Fruit fly (Drosophila melanogaster) whole organism, embryonic: ENCODE results near the gene Svil.
A peak's percentile ranks its signal among the peaks of the same experiment; 100 is the strongest.

ENCODE experiments used
- B-H1 ChIP-seq: fragments of 200-800 bp; sonication (Bioruptor generic); IDR thresholded peaks from 3 replicates; pipeline ENCODE4 v1.3.6; 2022; ENCODE audit warnings: missing biosample characterization, missing genetic modification characterization
- CG10431 ChIP-seq: fragments of 200-800 bp; sonication (Bioruptor generic); optimal IDR thresholded peaks from 3 replicates; lab custom pipeline; 2018; ENCODE audit warnings: missing biosample characterization, mild to moderate bottlenecking, missing genetic modification characterization
- CG14860 ChIP-seq: fragments of 200-800 bp; sonication (Bioruptor generic); IDR thresholded peaks from 3 replicates; pipeline ENCODE4 v1.3.6; 2022; ENCODE audit warnings: missing biosample characterization, missing genetic modification characterization; ENCODE audit not compliant: partially characterized antibody
- CG14965 ChIP-seq: fragments of 200-800 bp; sonication (Bioruptor generic); optimal IDR thresholded peaks from 2 replicates; lab custom pipeline; 2016; ENCODE audit warnings: missing biosample characterization, missing genetic modification characterization, borderline replicate concordance
- CG15479 ChIP-seq: fragments of 200-800 bp; sonication (Bioruptor generic); optimal IDR thresholded peaks from 3 replicates; lab custom pipeline; 2019; ENCODE audit warnings: missing biosample characterization, mild to moderate bottlenecking, missing genetic modification characterization, moderate library complexity
- CG17802 ChIP-seq: fragments of 200-800 bp; sonication (Bioruptor generic); optimal IDR thresholded peaks from 2 replicates; lab custom pipeline; 2018; ENCODE audit warnings: missing biosample characterization, mild to moderate bottlenecking, missing genetic modification characterization, moderate library complexity
- CG34376 ChIP-seq: fragments of 200-800 bp; sonication (Bioruptor generic); optimal IDR thresholded peaks from 2 replicates; lab custom pipeline; 2018; ENCODE audit warnings: missing biosample characterization, mild to moderate bottlenecking, missing genetic modification characterization
- CG4820 ChIP-seq: fragments of 200-800 bp; sonication (Bioruptor generic); optimal IDR thresholded peaks from 3 replicates; lab custom pipeline; 2016; ENCODE audit warnings: missing biosample characterization, missing genetic modification characterization
- CG5180 ChIP-seq: fragments of 200-800 bp; sonication (Bioruptor generic); optimal IDR thresholded peaks from 3 replicates; lab custom pipeline; 2017; ENCODE audit warnings: missing biosample characterization, missing genetic modification characterization, mild to moderate bottlenecking, moderate library complexity, missing genetic modification reagents
- CG6689 ChIP-seq: fragments of 200-800 bp; sonication (Bioruptor generic); IDR thresholded peaks from 2 replicates; pipeline ENCODE4 v1.3.6; 2022; ENCODE audit warnings: missing biosample characterization, missing genetic modification characterization
- CG7372 ChIP-seq: fragments of 200-800 bp; sonication (Bioruptor generic); IDR thresholded peaks from 2 replicates; pipeline ENCODE4 v1.3.6; 2022; ENCODE audit warnings: missing biosample characterization, missing genetic modification characterization
- CG7963 ChIP-seq: fragments of 200-800 bp; sonication (Bioruptor generic); IDR thresholded peaks from 3 replicates; pipeline ENCODE4 v1.3.6; 2022; ENCODE audit warnings: missing biosample characterization, missing genetic modification characterization; ENCODE audit not compliant: partially characterized antibody
- CG8290 ChIP-seq, 3 experiments: fragments of 200-800 bp; sonication (Bioruptor generic); optimal IDR thresholded peaks; 2 replicates each; lab custom pipeline; 2016 to 2019; ENCODE audit warnings: missing biosample characterization in 3 of 3, missing genetic modification characterization in 3 of 3, mild to moderate bottlenecking in 2 of 3, moderate library complexity in 1 of 3
- CG8359 ChIP-seq: fragments of 200-800 bp; sonication (Bioruptor generic); optimal IDR thresholded peaks from 2 replicates; lab custom pipeline; 2017; ENCODE audit warnings: missing biosample characterization, mild to moderate bottlenecking, missing genetic modification characterization, borderline replicate concordance
- CG8388 ChIP-seq: fragments of 200-800 bp; sonication (Bioruptor generic); optimal IDR thresholded peaks from 2 replicates; lab custom pipeline; 2019; ENCODE audit warnings: missing biosample characterization, mild to moderate bottlenecking, missing genetic modification characterization, moderate library complexity
- CG9876 ChIP-seq: fragments of 200-800 bp; sonication (Bioruptor generic); optimal IDR thresholded peaks from 2 replicates; lab custom pipeline; 2016; ENCODE audit warnings: missing biosample characterization, missing genetic modification characterization
- Dll ChIP-seq: fragments of 200-800 bp; sonication (Bioruptor generic); IDR thresholded peaks from 4 replicates; pipeline ENCODE4 v1.3.6; 2022; ENCODE audit warnings: missing biosample characterization, missing genetic modification characterization; ENCODE audit not compliant: partially characterized antibody
- Doc2 ChIP-seq: fragments of 200-800 bp; sonication (Bioruptor generic); IDR thresholded peaks from 2 replicates; pipeline ENCODE4 v1.3.6; 2022; ENCODE audit warnings: missing biosample characterization, missing genetic modification characterization
- Drgx ChIP-seq: fragments of 200-800 bp; sonication (Bioruptor generic); IDR thresholded peaks from 2 replicates; pipeline ENCODE4 v1.3.6; 2022; ENCODE audit warnings: missing biosample characterization, missing genetic modification characterization
- Elba2 ChIP-seq: fragments of 200-800 bp; sonication (Bioruptor generic); optimal IDR thresholded peaks from 3 replicates; lab custom pipeline; 2016; ENCODE audit warnings: missing biosample characterization, missing genetic modification characterization
- HLHmδ ChIP-seq: fragments of 200-800 bp; sonication (Bioruptor generic); optimal IDR thresholded peaks from 2 replicates; lab custom pipeline; 2018; ENCODE audit warnings: missing biosample characterization, mild to moderate bottlenecking, missing genetic modification characterization, moderate library complexity
- Hsf ChIP-seq: fragments of 200-800 bp; sonication (Bioruptor generic); optimal IDR thresholded peaks from 3 replicates; lab custom pipeline; 2016; ENCODE audit warnings: missing biosample characterization, missing genetic modification characterization
- Jarid2 ChIP-seq: fragments of 200-800 bp; sonication (Bioruptor generic); optimal IDR thresholded peaks from 3 replicates; lab custom pipeline; 2017; ENCODE audit warnings: mild to moderate bottlenecking, missing biosample characterization, missing genetic modification reagents, missing genetic modification characterization
- Lpt ChIP-seq: fragments of >200 bp; optimal IDR thresholded peaks from 2 replicates; lab custom pipeline; 2018; ENCODE audit warnings: missing biosample characterization, missing genetic modification characterization
- MESR4 ChIP-seq: fragments of 200-800 bp; sonication (Bioruptor generic); optimal IDR thresholded peaks from 2 replicates; lab custom pipeline; 2018; ENCODE audit warnings: missing biosample characterization, mild to moderate bottlenecking, missing genetic modification characterization, moderate library complexity
- MTF-1 ChIP-seq: fragments of 200-800 bp; sonication (Bioruptor generic); optimal IDR thresholded peaks from 2 replicates; lab custom pipeline; 2018; ENCODE audit warnings: missing biosample characterization, mild to moderate bottlenecking, missing genetic modification characterization, borderline replicate concordance
- Oaz ChIP-seq: fragments of 200-800 bp; sonication (Bioruptor generic); IDR thresholded peaks from 2 replicates; pipeline ENCODE4 v1.3.6; 2022; ENCODE audit warnings: missing biosample characterization, missing genetic modification characterization
- Pdp1 ChIP-seq, 2 experiments: fragments of 200-800 bp; sonication (Bioruptor generic); optimal IDR thresholded peaks; 3 replicates each; lab custom pipeline; 2016; ENCODE audit warnings: missing biosample characterization in 2 of 2, missing genetic modification characterization in 2 of 2, mild to moderate bottlenecking in 1 of 2, moderate library complexity in 1 of 2
- Spps ChIP-seq: fragments of 200-800 bp; sonication (Bioruptor generic); optimal IDR thresholded peaks from 2 replicates; lab custom pipeline; 2018; ENCODE audit warnings: missing biosample characterization, mild to moderate bottlenecking, missing genetic modification characterization
- YL-1 ChIP-seq: fragments of 200-800 bp; sonication (Bioruptor generic); optimal IDR thresholded peaks from 3 replicates; lab custom pipeline; 2017; ENCODE audit warnings: missing biosample characterization, mild to moderate bottlenecking, missing genetic modification characterization
- bsh ChIP-seq, 2 experiments: fragments of 200-800 bp; sonication (Bioruptor generic); optimal IDR thresholded peaks; 2 replicates each; lab custom pipeline; 2017 to 2018; ENCODE audit warnings: mild to moderate bottlenecking in 2 of 2, missing biosample characterization in 2 of 2, missing genetic modification characterization in 2 of 2, moderate library complexity in 1 of 2
- crol ChIP-seq: fragments of 200-800 bp; sonication (Bioruptor generic); IDR thresholded peaks from 2 replicates; pipeline ENCODE4 v1.3.6; 2022; ENCODE audit warnings: missing biosample characterization, missing genetic modification characterization
- gce ChIP-seq: fragments of 200-800 bp; sonication (Bioruptor generic); IDR thresholded peaks from 3 replicates; pipeline ENCODE4 v1.3.6; 2022; ENCODE audit warnings: missing biosample characterization, missing genetic modification characterization
- lmd ChIP-seq: fragments of 200-800 bp; sonication (Bioruptor generic); IDR thresholded peaks from 2 replicates; pipeline ENCODE4 v1.3.6; 2022; ENCODE audit warnings: missing biosample characterization, missing genetic modification characterization
- lola ChIP-seq, 3 experiments: fragments of >200 bp in 2 of 3; fragments of 200-800 bp in 1 of 3; sonication (Bioruptor generic) in 1 of 3; optimal IDR thresholded peaks; 2 replicates each; lab custom pipeline; 2017 to 2019; ENCODE audit warnings: missing biosample characterization in 3 of 3, missing genetic modification characterization in 3 of 3, mild to moderate bottlenecking in 1 of 3, moderate library complexity in 1 of 3
- mld ChIP-seq: fragments of 200-800 bp; sonication (Bioruptor generic); IDR thresholded peaks from 3 replicates; pipeline ENCODE4 v1.3.6; 2022; ENCODE audit warnings: missing biosample characterization, missing genetic modification characterization; ENCODE audit not compliant: partially characterized antibody
- oc ChIP-seq: fragments of 200-800 bp; sonication (Bioruptor generic); optimal IDR thresholded peaks from 2 replicates; lab custom pipeline; 2018; ENCODE audit warnings: missing biosample characterization, mild to moderate bottlenecking, missing genetic modification characterization, moderate library complexity
- odd ChIP-seq: fragments of 200-800 bp; sonication (Bioruptor generic); optimal IDR thresholded peaks from 2 replicates; lab custom pipeline; 2017; ENCODE audit warnings: missing biosample characterization, mild to moderate bottlenecking, missing genetic modification characterization
- org-1 ChIP-seq: fragments of 200-800 bp; sonication (Bioruptor generic); optimal IDR thresholded peaks from 2 replicates; lab custom pipeline; 2017; ENCODE audit warnings: missing biosample characterization, missing genetic modification characterization
- otp ChIP-seq: fragments of 200-800 bp; sonication (Bioruptor generic); IDR thresholded peaks from 3 replicates; pipeline ENCODE4, ENCODE4 v1.3.6; 2022; ENCODE audit warnings: missing biosample characterization, missing genetic modification characterization
- pb ChIP-seq: fragments of 200-800 bp; sonication (Bioruptor generic); optimal IDR thresholded peaks from 3 replicates; lab custom pipeline; 2016; ENCODE audit warnings: missing biosample characterization, missing genetic modification characterization
- phol ChIP-seq: fragments of 200-800 bp; sonication (Bioruptor generic); optimal IDR thresholded peaks from 3 replicates; lab custom pipeline; 2018; ENCODE audit warnings: missing biosample characterization, mild to moderate bottlenecking, missing genetic modification characterization, moderate library complexity
- pros ChIP-seq: fragments of 200-800 bp; sonication (Bioruptor generic); optimal IDR thresholded peaks from 3 replicates; lab custom pipeline; 2019; ENCODE audit warnings: missing biosample characterization, mild to moderate bottlenecking, missing genetic modification characterization, moderate library complexity
- sqz ChIP-seq: fragments of 200-800 bp; sonication (Bioruptor generic); optimal IDR thresholded peaks from 3 replicates; lab custom pipeline; 2018; ENCODE audit warnings: missing biosample characterization, mild to moderate bottlenecking, missing genetic modification characterization
- sr ChIP-seq: fragments of 200-800 bp; sonication (Bioruptor generic); IDR thresholded peaks from 3 replicates; pipeline ENCODE4 v1.3.6; 2022; ENCODE audit warnings: missing biosample characterization, missing genetic modification characterization
- vvl ChIP-seq: fragments of 200-800 bp; sonication (Bioruptor generic); IDR thresholded peaks from 2 replicates; pipeline ENCODE4 v1.3.6; 2022; ENCODE audit warnings: missing biosample characterization, missing genetic modification characterization
- wor ChIP-seq: fragments of 200-800 bp; sonication (Bioruptor generic); IDR thresholded peaks from 2 replicates; pipeline ENCODE4 v1.3.6; 2022; ENCODE audit warnings: missing biosample characterization, missing genetic modification characterization
- z ChIP-seq: fragments of 200-800 bp; sonication (Bioruptor generic); IDR thresholded peaks from 3 replicates; pipeline ENCODE4 v1.3.6; 2022; ENCODE audit warnings: missing biosample characterization, missing genetic modification characterization

Svil gene

DNA sequence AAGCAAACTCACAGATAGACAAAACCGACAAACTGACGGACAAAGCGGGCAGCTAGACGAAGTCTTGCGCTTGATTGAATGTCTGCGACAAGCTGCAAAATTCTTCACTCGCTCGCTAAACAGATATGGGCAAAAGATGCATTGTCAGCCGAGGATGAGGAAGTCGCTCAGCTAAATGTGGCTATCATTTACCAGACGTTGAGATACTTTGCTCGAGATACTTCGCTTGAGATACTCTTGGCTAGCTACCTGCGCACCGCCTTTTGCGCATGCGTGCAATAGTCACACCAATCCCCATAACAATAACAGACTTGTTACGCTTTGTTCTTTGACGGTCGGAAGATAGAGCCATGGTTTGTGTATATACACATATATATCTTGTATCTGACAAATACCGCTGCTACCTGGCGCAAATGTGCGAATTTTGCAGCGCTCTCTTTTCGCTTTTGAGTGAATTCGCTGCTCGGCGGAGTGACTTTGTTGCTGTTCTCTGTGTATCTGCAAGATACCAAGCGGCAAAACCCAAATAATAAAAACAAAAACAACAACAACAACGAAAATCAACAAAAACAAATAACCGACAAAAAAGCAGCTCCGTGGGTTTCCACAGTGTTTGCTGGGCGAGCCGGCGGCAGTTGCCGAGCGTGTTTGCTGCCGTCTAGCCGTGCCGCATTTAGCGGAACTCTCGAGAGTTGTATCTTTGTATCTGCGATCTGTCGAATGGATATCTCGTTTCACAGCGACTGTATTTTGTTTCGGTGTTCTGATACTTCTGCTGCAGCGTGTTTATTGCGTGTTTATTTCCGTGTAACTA is 61.4 kb downstream of the Svil start (continued):
- TF ChIP-seq wor (GFP tag; lab: Robert Waterston, UW) = no peak
- no peak for TF ChIP-seq Doc2 (GFP tag; lab: Robert Waterston, UW)
- no peak for TF ChIP-seq MTF-1 (GFP tag; lab: Kevin White, UChicago)
- TF ChIP-seq sqz (GFP tag; lab: Kevin White, UChicago) = peak; percentile 39
- TF ChIP-seq bsh (GFP tag; optimal IDR thresholded peaks at IDR 0.05; lab: Kevin White, UChicago) = no peak
- TF ChIP-seq Drgx (GFP tag; lab: Robert Waterston, UW) = 0 out of 2 replicates have a peak, but pooled peaks have one; percentile 23
- no peak for TF ChIP-seq Lpt (GFP tag; lab: Kevin White, UChicago)
- no peak for TF ChIP-seq lola (GFP tag; optimal IDR thresholded peaks at IDR 0.05; lab: Kevin White, UChicago)
- TF ChIP-seq crol (GFP tag; lab: Robert Waterston, UW) = no peak
- no peak for TF ChIP-seq CG14860 (GFP tag; lab: Robert Waterston, UW)
- TF ChIP-seq odd = peak; percentile 23
- no peak for TF ChIP-seq gce (GFP tag; lab: Robert Waterston, UW)
- peak; percentile 45 for TF ChIP-seq Jarid2 (GFP tag; lab: Kevin White, UChicago)
- TF ChIP-seq CG6689 (GFP tag; lab: Robert Waterston, UW) = no peak
- TF ChIP-seq pb = no peak
- TF ChIP-seq CG7963 = no peak
- TF ChIP-seq Spps (tag; lab: Kevin White, UChicago) = no peak
- no peak for TF ChIP-seq CG5180 (GFP tag; lab: Kevin White, UChicago)
- peak; percentile 100 for TF ChIP-seq CG15479 (GFP tag; lab: Kevin White, UChicago)
- no peak for TF ChIP-seq Dll
- TF ChIP-seq Pdp1 (GFP tag; optimal IDR thresholded peaks at IDR 0.05; lab: Kevin White, UChicago) = no peak
- TF ChIP-seq HLHmδ (GFP tag; lab: Kevin White, UChicago) = no peak
- TF ChIP-seq vvl (GFP tag; lab: Robert Waterston, UW) = peak; percentile 6; the same call in 1 of the 2 replicates
- no peak for TF ChIP-seq CG4820 (GFP tag; lab: Kevin White, UChicago)
- TF ChIP-seq CG8388 = no peak
- no peak for TF ChIP-seq CG10431 (GFP tag; lab: Kevin White, UChicago)
- TF ChIP-seq YL-1 (GFP tag; lab: Kevin White, UChicago) = no peak
- peak; percentile 81 for TF ChIP-seq pros
- TF ChIP-seq CG7372 (GFP tag; lab: Robert Waterston, UW) = no peak
- TF ChIP-seq CG17802 = no peak
- no peak for TF ChIP-seq MESR4 (GFP tag; lab: Kevin White, UChicago)
- TF ChIP-seq B-H1 (GFP tag; lab: Robert Waterston, UW) = no peak
- TF ChIP-seq phol = no peak
- TF ChIP-seq CG8290 (GFP tag; optimal IDR thresholded peaks at IDR 0.05; lab: Kevin White, UChicago) = no peak
- no peak for TF ChIP-seq CG8290 (tag; optimal IDR thresholded peaks at IDR 0.05; lab: Kevin White, UChicago)
- no peak for TF ChIP-seq lmd (GFP tag; lab: Robert Waterston, UW)
- no peak for TF ChIP-seq Oaz (GFP tag; lab: Robert Waterston, UW)
- TF ChIP-seq Elba2 (GFP tag; lab: Kevin White, UChicago) = no peak
- no peak for TF ChIP-seq CG9876 (GFP tag; lab: Kevin White, UChicago)
- TF ChIP-seq z (GFP tag; lab: Robert Waterston, UW) = peak; percentile 88
- TF ChIP-seq org-1 = no peak
- TF ChIP-seq oc (tag; lab: Kevin White, UChicago) = no peak
- no peak for TF ChIP-seq mld (GFP tag; lab: Robert Waterston, UW)
- TF ChIP-seq CG34376 (GFP tag; lab: Kevin White, UChicago) = no peak
- TF ChIP-seq Hsf = no peak
- TF ChIP-seq CG8359 (GFP tag; lab: Kevin White, UChicago) = no peak
- TF ChIP-seq CG14965 (GFP tag; lab: Kevin White, UChicago) = no peak
- TF ChIP-seq sr (GFP tag; lab: Robert Waterston, UW) = no peak
- no peak for TF ChIP-seq otp
